Worm (Caenorhabditis elegans) whole organism, L4 larva: ENCODE measurements around the gene ubh-3.

ENCODE experiments used
- D1046.2 ChIP-seq: fragments of 200-800 bp; sonication (Bioruptor generic); IDR thresholded peaks from 2 replicates; pipeline ENCODE4 v1.3.6; 2022; ENCODE audit warnings: missing genetic modification characterization, missing compliant biosample characterization
- F10B5.3 ChIP-seq: sonication (generic microtip); optimal IDR thresholded peaks from 2 replicates; lab custom pipeline; 2016; ENCODE audit warnings: mild to moderate bottlenecking, missing genetic modification characterization, missing compliant biosample characterization
- F26F4.8 ChIP-seq: fragments of 200-800 bp; sonication (Bioruptor generic); conservative IDR thresholded peaks from 2 replicates; pipeline ENCODE4 v1.3.6; 2022; ENCODE audit warnings: missing genetic modification characterization, missing compliant biosample characterization
- F44E2.7 ChIP-seq: fragments of 200-800 bp; sonication (Bioruptor generic); IDR thresholded peaks from 2 replicates; pipeline ENCODE4 v2.1.2; 2022; ENCODE audit warnings: missing genetic modification characterization, missing compliant biosample characterization
- R02D3.7 ChIP-seq: fragments of 150-350 bp; sonication (generic microtip); optimal IDR thresholded peaks from 3 replicates; lab custom pipeline; 2014; ENCODE audit warnings: missing biosample characterization, missing genetic modification characterization
- T26A8.4 ChIP-seq: fragments of 200-800 bp; sonication (Bioruptor generic); IDR thresholded peaks from 2 replicates; pipeline ENCODE4 v1.3.6; 2022; ENCODE audit warnings: missing genetic modification characterization, missing compliant biosample characterization
- Y5F2A.4 ChIP-seq: fragments of 200-800 bp; sonication (Bioruptor generic); optimal IDR thresholded peaks from 2 replicates; lab custom pipeline; 2018; ENCODE audit warnings: mild to moderate bottlenecking, missing genetic modification characterization, missing compliant biosample characterization
- Y75B8A.6 ChIP-seq: fragments of 200-800 bp; sonication (Bioruptor generic); IDR thresholded peaks from 2 replicates; pipeline ENCODE4 v1.3.6; 2022; ENCODE audit warnings: missing genetic modification reagents, missing genetic modification characterization, missing compliant biosample characterization
- ZK546.5 ChIP-seq, 2 experiments: sonication (generic microtip); optimal IDR thresholded peaks; 2 replicates each; lab custom pipeline; 2017; ENCODE audit warnings: missing biosample characterization in 2 of 2, missing genetic modification characterization in 2 of 2
- aly-2 ChIP-seq: sonication (generic microtip); optimal IDR thresholded peaks from 2 replicates; lab custom pipeline; 2018; ENCODE audit warnings: missing biosample characterization, missing genetic modification characterization
- ama-1 ChIP-seq: fragments of 150-350 bp; optimal IDR thresholded peaks from 2 replicates; lab custom pipeline; 2014; ENCODE audit warnings: inconsistent platforms, mixed read lengths
- arid-1 ChIP-seq: fragments of 200-800 bp; sonication (Bioruptor generic); conservative IDR thresholded peaks from 2 replicates; pipeline ENCODE4 v1.3.6; 2022; ENCODE audit warnings: missing genetic modification reagents, missing genetic modification characterization, missing compliant biosample characterization
- attf-4 ChIP-seq: sonication (generic microtip); optimal IDR thresholded peaks from 3 replicates; lab custom pipeline; 2017; ENCODE audit warnings: missing biosample characterization, missing genetic modification characterization
- ceh-28 ChIP-seq: fragments of 150-350 bp; optimal IDR thresholded peaks from 2 replicates; lab custom pipeline; 2014; ENCODE audit warnings: missing biosample characterization, missing genetic modification reagents, missing genetic modification characterization
- ceh-62 ChIP-seq: sonication (generic microtip); optimal IDR thresholded peaks from 2 replicates; lab custom pipeline; 2017; ENCODE audit warnings: missing biosample characterization, missing genetic modification characterization
- ces-1 ChIP-seq: fragments of 150-350 bp; sonication (generic microtip); optimal IDR thresholded peaks from 4 replicates; lab custom pipeline; 2014; ENCODE audit warnings: missing biosample characterization, missing genetic modification reagents, missing genetic modification characterization
- cey-2 ChIP-seq: sonication (generic microtip); optimal IDR thresholded peaks from 3 replicates; lab custom pipeline; 2017; ENCODE audit warnings: missing genetic modification characterization, mild to moderate bottlenecking, missing compliant biosample characterization, antibody characterized with exemption, borderline replicate concordance; ENCODE audit not compliant: insufficient read depth
- daf-12 ChIP-seq: fragments of 150-350 bp; optimal IDR thresholded peaks from 2 replicates; lab custom pipeline; 2014; ENCODE audit warnings: missing biosample characterization, missing genetic modification reagents, missing genetic modification characterization
- daf-8 ChIP-seq: fragments of 200-800 bp; sonication (Bioruptor generic); IDR thresholded peaks from 2 replicates; pipeline ENCODE4 v1.3.6; 2022; ENCODE audit warnings: missing genetic modification characterization, missing compliant biosample characterization
- dmd-6 ChIP-seq: fragments of 200-800 bp; sonication (Bioruptor generic); IDR thresholded peaks from 2 replicates; pipeline ENCODE4 v1.3.6; 2022; ENCODE audit warnings: missing genetic modification reagents, missing genetic modification characterization, missing compliant biosample characterization
- dmd-8 ChIP-seq: fragments of 200-800 bp; sonication (Bioruptor generic); IDR thresholded peaks from 2 replicates; pipeline ENCODE4 v1.3.6; 2022; ENCODE audit warnings: missing genetic modification characterization, missing compliant biosample characterization
- duxl-1 ChIP-seq: sonication (generic microtip); optimal IDR thresholded peaks from 2 replicates; lab custom pipeline; 2016; ENCODE audit warnings: mild to moderate bottlenecking, missing genetic modification characterization, moderate library complexity, missing compliant biosample characterization; ENCODE audit not compliant: poor library complexity
- gei-8 ChIP-seq: fragments of 200-800 bp; sonication (Bioruptor generic); optimal IDR thresholded peaks from 2 replicates; lab custom pipeline; 2018; ENCODE audit warnings: mild to moderate bottlenecking, missing genetic modification characterization, missing compliant biosample characterization
- hlh-30 ChIP-seq: sonication (generic microtip); optimal IDR thresholded peaks from 2 replicates; lab custom pipeline; 2017; ENCODE audit warnings: antibody characterized with exemption, mild to moderate bottlenecking, missing genetic modification characterization, missing compliant biosample characterization; ENCODE audit not compliant: insufficient read depth
- jun-1 ChIP-seq: fragments of 150-350 bp; optimal IDR thresholded peaks from 2 replicates; lab custom pipeline; 2014; ENCODE audit warnings: missing biosample characterization, missing genetic modification reagents, missing genetic modification characterization
- lin-13 ChIP-seq: fragments of 150-350 bp; optimal IDR thresholded peaks from 2 replicates; lab custom pipeline; 2014; ENCODE audit warnings: missing biosample characterization, missing genetic modification reagents, missing genetic modification characterization
- lin-15B ChIP-seq: fragments of 150-350 bp; sonication (generic microtip); optimal IDR thresholded peaks from 3 replicates; lab custom pipeline; 2014; ENCODE audit warnings: missing biosample characterization, missing genetic modification characterization
- lir-3 ChIP-seq: sonication (generic microtip); optimal IDR thresholded peaks from 2 replicates; lab custom pipeline; 2016; ENCODE audit warnings: mild to moderate bottlenecking, missing genetic modification characterization, missing compliant biosample characterization
- mes-2 ChIP-seq: sonication (generic microtip); optimal IDR thresholded peaks from 2 replicates; lab custom pipeline; 2016; ENCODE audit warnings: missing genotype, mild to moderate bottlenecking, missing genetic modification characterization, missing compliant biosample characterization; ENCODE audit not compliant: poor library complexity, severe bottlenecking
- mxl-3 ChIP-seq: fragments of 200-800 bp; sonication (Bioruptor generic); optimal IDR thresholded peaks from 2 replicates; lab custom pipeline; 2018; ENCODE audit warnings: mild to moderate bottlenecking, missing genetic modification characterization, missing compliant biosample characterization
- nhr-11 ChIP-seq: fragments of 150-350 bp; optimal IDR thresholded peaks from 2 replicates; lab custom pipeline; 2014; ENCODE audit warnings: missing biosample characterization, missing genetic modification characterization
- nhr-111 ChIP-seq: fragments of 200-800 bp; sonication (Bioruptor generic); optimal IDR thresholded peaks from 2 replicates; lab custom pipeline; 2018; ENCODE audit warnings: mild to moderate bottlenecking, missing genetic modification characterization, missing compliant biosample characterization
- nhr-237 ChIP-seq: sonication (generic microtip); optimal IDR thresholded peaks from 2 replicates; lab custom pipeline; 2017; ENCODE audit warnings: missing biosample characterization, missing genetic modification characterization
- nhr-25 ChIP-seq: sonication (generic microtip); optimal IDR thresholded peaks from 2 replicates; lab custom pipeline; 2017; ENCODE audit warnings: missing genetic modification characterization, mild to moderate bottlenecking, missing compliant biosample characterization, antibody characterized with exemption, moderate library complexity, borderline replicate concordance; ENCODE audit not compliant: insufficient read depth
- nhr-42 ChIP-seq: fragments of 200-800 bp; sonication (Bioruptor generic); IDR thresholded peaks from 2 replicates; pipeline ENCODE4 v1.3.6; 2022; ENCODE audit warnings: missing genetic modification characterization, missing compliant biosample characterization
- nhr-6 ChIP-seq: fragments of 150-350 bp; optimal IDR thresholded peaks from 2 replicates; lab custom pipeline; 2014; ENCODE audit warnings: missing biosample characterization, missing genetic modification characterization
- nhr-77 ChIP-seq: fragments of 150-350 bp; optimal IDR thresholded peaks from 2 replicates; lab custom pipeline; 2014; ENCODE audit warnings: missing biosample characterization, missing genetic modification characterization
- pha-4 ChIP-seq, 2 experiments: fragments of 150-350 bp in 1 of 2; fragments of 200-800 bp in 1 of 2; sonication (Bioruptor generic) in 1 of 2; IDR thresholded peaks in 1 of 2; optimal IDR thresholded peaks in 1 of 2; 2 replicates each; pipeline versions ENCODE4 v1.3.6 to Lab custom; 2014 to 2022; ENCODE audit warnings: missing genetic modification characterization in 2 of 2, missing genetic modification reagents in 2 of 2, missing biosample characterization in 1 of 2, missing compliant biosample characterization in 1 of 2
- php-3 ChIP-seq: fragments of 200-800 bp; sonication (Bioruptor generic); IDR thresholded peaks from 2 replicates; pipeline ENCODE4 v1.3.6; 2022; ENCODE audit warnings: missing genetic modification reagents, missing genetic modification characterization, missing compliant biosample characterization
- saeg-2 ChIP-seq: fragments of 200-800 bp; sonication (Bioruptor generic); IDR thresholded peaks from 2 replicates; pipeline ENCODE4 v1.3.6; 2022; ENCODE audit warnings: missing genetic modification reagents, missing genetic modification characterization, missing compliant biosample characterization
- sdz-12 ChIP-seq: fragments of 200-800 bp; sonication (Bioruptor generic); optimal IDR thresholded peaks from 2 replicates; lab custom pipeline; 2018; ENCODE audit warnings: mild to moderate bottlenecking, missing genetic modification characterization, missing compliant biosample characterization
- set-16 ChIP-seq: fragments of 200-800 bp; sonication (Bioruptor generic); IDR thresholded peaks from 2 replicates; pipeline ENCODE4 v1.3.6; 2022; ENCODE audit warnings: missing genetic modification reagents, missing genetic modification characterization, missing compliant biosample characterization
- snpc-1.2 ChIP-seq: fragments of 200-800 bp; sonication (Bioruptor generic); IDR thresholded peaks from 2 replicates; pipeline ENCODE4 v1.3.6; 2022; ENCODE audit warnings: missing genetic modification reagents, missing genetic modification characterization, missing compliant biosample characterization
- spr-3 ChIP-seq: fragments of 200-800 bp; sonication (Bioruptor generic); optimal IDR thresholded peaks from 2 replicates; lab custom pipeline; 2018; ENCODE audit warnings: mild to moderate bottlenecking, missing genetic modification characterization, missing compliant biosample characterization
- tra-1 ChIP-seq: fragments of 200-800 bp; sonication (Bioruptor generic); IDR thresholded peaks from 2 replicates; pipeline ENCODE4 v1.3.6; 2022; ENCODE audit warnings: missing genetic modification reagents, missing genetic modification characterization, missing compliant biosample characterization
- unc-130 ChIP-seq: sonication (generic microtip); optimal IDR thresholded peaks from 2 replicates; lab custom pipeline; 2016; ENCODE audit warnings: missing genetic modification reagents, missing genetic modification characterization, missing compliant biosample characterization
- vab-7 ChIP-seq: fragments of 200-800 bp; sonication (Bioruptor generic); IDR thresholded peaks from 2 replicates; pipeline ENCODE4 v1.3.6; 2022; ENCODE audit warnings: missing genetic modification reagents, missing genetic modification characterization, missing compliant biosample characterization
- zip-11 ChIP-seq: fragments of 200-800 bp; sonication (Bioruptor generic); IDR thresholded peaks from 2 replicates; pipeline ENCODE4 v1.3.6; 2022; ENCODE audit warnings: missing genetic modification characterization, missing compliant biosample characterization
- zip-2 ChIP-seq: fragments of 150-350 bp; optimal IDR thresholded peaks from 2 replicates; lab custom pipeline; 2014; ENCODE audit warnings: missing biosample characterization, missing genetic modification characterization

The ubh-3 gene

ce11 chrV:6522879-6523497, 14.4 kb upstream of the ubh-3 start (continued):
- TF ChIP-seq F10B5.3 (tag; lab: Kevin White, UChicago), result no peak
- TF ChIP-seq ama-1 (lab: Kevin White, UChicago), result no peak
- peak; percentile 83 for TF ChIP-seq tra-1 (GFP tag; lab: Robert Waterston, UW)
- no peak for TF ChIP-seq daf-8 (GFP tag; lab: Robert Waterston, UW)
- TF ChIP-seq F26F4.8 (GFP tag; lab: Robert Waterston, UW), result no peak
- no peak for TF ChIP-seq nhr-111 (GFP tag; lab: Kevin White, UChicago)
- no peak for TF ChIP-seq R02D3.7 (tag; lab: Kevin White, UChicago)
- TF ChIP-seq zip-11 (GFP tag; lab: Robert Waterston, UW), result no peak
- TF ChIP-seq attf-4 (tag; lab: Kevin White, UChicago), result no peak
- TF ChIP-seq T26A8.4, result no peak
- no peak for TF ChIP-seq nhr-42 (GFP tag; lab: Robert Waterston, UW)
- TF ChIP-seq ZK546.5 (tag; optimal IDR thresholded peaks at IDR 0.05; lab: Kevin White, UChicago), result no peak
- no peak for TF ChIP-seq D1046.2 (GFP tag; lab: Robert Waterston, UW)
- TF ChIP-seq aly-2 (tag; lab: Kevin White, UChicago), result no peak
- TF ChIP-seq mxl-3 (GFP tag; lab: Kevin White, UChicago), result peak; percentile 50
- TF ChIP-seq cey-2 (tag; lab: Kevin White, UChicago), result no peak
- TF ChIP-seq gei-8 (GFP tag; lab: Kevin White, UChicago), result no peak
- TF ChIP-seq duxl-1, result no peak
- TF ChIP-seq F44E2.7 (GFP tag; lab: Robert Waterston, UW), result no peak
- no peak for TF ChIP-seq ces-1 (GFP tag; lab: Kevin White, UChicago)
- TF ChIP-seq hlh-30 (tag; lab: Kevin White, UChicago), result no peak
- no peak for TF ChIP-seq saeg-2 (GFP tag; lab: Robert Waterston, UW)
- TF ChIP-seq zip-2 (tag; lab: Kevin White, UChicago), result no peak
- no peak for TF ChIP-seq unc-130 (GFP tag; lab: Kevin White, UChicago)
- no peak for TF ChIP-seq nhr-25 (tag; lab: Kevin White, UChicago)
- TF ChIP-seq Y75B8A.6 (GFP tag; lab: Robert Waterston, UW), result no peak
- no peak for TF ChIP-seq nhr-237 (tag; lab: Kevin White, UChicago)
- 0 out of 2 replicates have a peak, but pooled peaks have one; percentile 19 for TF ChIP-seq dmd-8 (GFP tag; lab: Robert Waterston, UW)
- TF ChIP-seq lin-13 (GFP tag; lab: Kevin White, UChicago), result no peak
- TF ChIP-seq lir-3 (tag; lab: Kevin White, UChicago), result no peak
- peak; percentile 67; the same call in 1 of the 2 replicates for TF ChIP-seq php-3 (GFP tag; lab: Robert Waterston, UW)
- TF ChIP-seq sdz-12 (GFP tag; lab: Kevin White, UChicago), result no peak
- TF ChIP-seq nhr-77 (tag; lab: Kevin White, UChicago), result no peak
- no peak for TF ChIP-seq daf-12 (tag; lab: Kevin White, UChicago)
- no peak for TF ChIP-seq nhr-6 (tag; lab: Kevin White, UChicago)
- TF ChIP-seq vab-7 (GFP tag; lab: Robert Waterston, UW), result no peak
- no peak for TF ChIP-seq Y5F2A.4 (GFP tag; lab: Kevin White, UChicago)
- TF ChIP-seq nhr-11 (tag; lab: Kevin White, UChicago), result no peak
- TF ChIP-seq ceh-62, result no peak
- no peak for TF ChIP-seq spr-3 (GFP tag; lab: Kevin White, UChicago)
- TF ChIP-seq arid-1 (GFP tag; lab: Robert Waterston, UW), result no peak
- TF ChIP-seq pha-4 (GFP tag; IDR thresholded peaks at IDR 0.05; lab: Robert Waterston, UW), result no peak
- no peak for TF ChIP-seq pha-4 (tag; optimal IDR thresholded peaks at IDR 0.05; lab: Kevin White, UChicago)
- no peak for TF ChIP-seq lin-15B
- no peak for TF ChIP-seq snpc-1.2 (GFP tag; lab: Robert Waterston, UW)
- TF ChIP-seq set-16 (GFP tag; lab: Robert Waterston, UW), result no peak
- peak; percentile 97 for TF ChIP-seq dmd-6 (GFP tag; lab: Robert Waterston, UW)
- TF ChIP-seq mes-2 (tag; lab: Kevin White, UChicago), result no peak
- TF ChIP-seq jun-1, result no peak
- no peak for TF ChIP-seq ceh-28 (tag; lab: Kevin White, UChicago)
